Worm (Caenorhabditis elegans) whole organism, L4 larva: ENCODE measurements around the gene rnp-7.
A peak's percentile ranks its signal among the peaks of the same experiment; 100 is the strongest.

Experiments used
- F37D6.2 ChIP-seq: sonication (generic microtip); optimal IDR thresholded peaks from 2 replicates; lab custom pipeline; 2016; ENCODE audit warnings: mild to moderate bottlenecking, missing genetic modification characterization, missing compliant biosample characterization
- aha-1 ChIP-seq: fragments of 150-350 bp; peaks from one replicate; lab custom pipeline; 2014; ENCODE audit warnings: missing biosample characterization, missing genetic modification characterization
- arid-1 ChIP-seq: fragments of 200-800 bp; sonication (Bioruptor generic); conservative IDR thresholded peaks from 2 replicates; pipeline ENCODE4 v1.3.6; 2022; ENCODE audit warnings: missing genetic modification reagents, missing genetic modification characterization, missing compliant biosample characterization
- ceh-82 ChIP-seq: sonication (generic microtip); optimal IDR thresholded peaks from 2 replicates; lab custom pipeline; 2017; ENCODE audit warnings: missing biosample characterization, missing genetic modification characterization
- ces-1 ChIP-seq: fragments of 150-350 bp; sonication (generic microtip); optimal IDR thresholded peaks from 4 replicates; lab custom pipeline; 2014; ENCODE audit warnings: missing biosample characterization, missing genetic modification reagents, missing genetic modification characterization
- daf-16 ChIP-seq, 3 experiments: sonication (generic microtip); optimal IDR thresholded peaks; 2 replicates each; lab custom pipeline; 2016 to 2017; ENCODE audit warnings: missing genetic modification characterization in 3 of 3, missing genetic modification reagents in 3 of 3, mild to moderate bottlenecking in 2 of 3, missing compliant biosample characterization in 2 of 3, missing biosample characterization in 1 of 3, moderate library complexity in 1 of 3
- dmd-6 ChIP-seq: fragments of 200-800 bp; sonication (Bioruptor generic); IDR thresholded peaks from 2 replicates; pipeline ENCODE4 v1.3.6; 2022; ENCODE audit warnings: missing genetic modification reagents, missing genetic modification characterization, missing compliant biosample characterization
- dpl-1 ChIP-seq: fragments of 150-350 bp; optimal IDR thresholded peaks from 2 replicates; lab custom pipeline; 2014; ENCODE audit warnings: missing biosample characterization, missing genetic modification reagents, missing genetic modification characterization
- dve-1 ChIP-seq: sonication (generic microtip); optimal IDR thresholded peaks from 2 replicates; lab custom pipeline; 2017; ENCODE audit warnings: antibody characterized with exemption, mild to moderate bottlenecking, missing genetic modification characterization, missing compliant biosample characterization; ENCODE audit not compliant: insufficient read depth
- egl-27 ChIP-seq: sonication (generic microtip); optimal IDR thresholded peaks from 3 replicates; lab custom pipeline; 2017; ENCODE audit warnings: missing biosample characterization, missing genetic modification reagents, missing genetic modification characterization
- egl-43 ChIP-seq: fragments of 200-800 bp; sonication (Bioruptor generic); IDR thresholded peaks from 2 replicates; pipeline ENCODE4 v1.3.6; 2022; ENCODE audit warnings: missing genetic modification reagents, missing genetic modification characterization, missing compliant biosample characterization
- hlh-11 ChIP-seq: fragments of 200-800 bp; sonication (Bioruptor generic); optimal IDR thresholded peaks from 2 replicates; lab custom pipeline; 2018; ENCODE audit warnings: mild to moderate bottlenecking, missing genetic modification characterization, missing compliant biosample characterization
- hlh-30 ChIP-seq: sonication (generic microtip); optimal IDR thresholded peaks from 2 replicates; lab custom pipeline; 2017; ENCODE audit warnings: antibody characterized with exemption, mild to moderate bottlenecking, missing genetic modification characterization, missing compliant biosample characterization; ENCODE audit not compliant: insufficient read depth
- hmg-1.1 ChIP-seq: fragments of 200-800 bp; sonication (Bioruptor generic); IDR thresholded peaks from 2 replicates; pipeline ENCODE4 v1.3.6; 2022; ENCODE audit warnings: missing genetic modification reagents, missing genetic modification characterization, missing compliant biosample characterization
- lin-1 ChIP-seq: fragments of 200-800 bp; sonication (Bioruptor generic); IDR thresholded peaks from 2 replicates; pipeline ENCODE4 v1.3.6; 2022; ENCODE audit warnings: missing genetic modification reagents, missing genetic modification characterization, missing compliant biosample characterization
- lin-13 ChIP-seq: fragments of 150-350 bp; optimal IDR thresholded peaks from 2 replicates; lab custom pipeline; 2014; ENCODE audit warnings: missing biosample characterization, missing genetic modification reagents, missing genetic modification characterization
- lin-29 ChIP-seq: fragments of 200-800 bp; sonication (Bioruptor generic); IDR thresholded peaks from 2 replicates; pipeline ENCODE4 v1.3.6; 2022; ENCODE audit warnings: missing genetic modification reagents, missing genetic modification characterization, missing compliant biosample characterization
- lin-38 ChIP-seq: fragments of 200-800 bp; sonication (Bioruptor generic); IDR thresholded peaks from 2 replicates; pipeline ENCODE4 v1.3.6; 2022; ENCODE audit warnings: missing genetic modification reagents, missing genetic modification characterization, missing compliant biosample characterization
- lsy-2 ChIP-seq, 2 experiments: fragments of 150-350 bp in 1 of 2; sonication (generic microtip) in 1 of 2; optimal IDR thresholded peaks; 2 replicates each; lab custom pipeline; 2014 to 2017; ENCODE audit warnings: missing biosample characterization in 2 of 2, missing genetic modification characterization in 2 of 2
- mdl-1 ChIP-seq, 2 experiments: fragments of 150-350 bp in 1 of 2; sonication (generic microtip) in 1 of 2; optimal IDR thresholded peaks; 2 replicates each; lab custom pipeline; 2014 to 2017; ENCODE audit warnings: missing biosample characterization in 2 of 2, missing genetic modification characterization in 2 of 2
- mep-1 ChIP-seq: fragments of 150-350 bp; sonication (generic microtip); optimal IDR thresholded peaks from 3 replicates; lab custom pipeline; 2014; ENCODE audit warnings: missing biosample characterization, missing genetic modification characterization
- mes-2 ChIP-seq: sonication (generic microtip); optimal IDR thresholded peaks from 2 replicates; lab custom pipeline; 2016; ENCODE audit warnings: missing genotype, mild to moderate bottlenecking, missing genetic modification characterization, missing compliant biosample characterization; ENCODE audit not compliant: poor library complexity, severe bottlenecking
- mxl-3 ChIP-seq: fragments of 200-800 bp; sonication (Bioruptor generic); optimal IDR thresholded peaks from 2 replicates; lab custom pipeline; 2018; ENCODE audit warnings: mild to moderate bottlenecking, missing genetic modification characterization, missing compliant biosample characterization
- nhr-10 ChIP-seq: fragments of 150-350 bp; optimal IDR thresholded peaks from 2 replicates; lab custom pipeline; 2014; ENCODE audit warnings: missing biosample characterization, missing genetic modification characterization
- nhr-11 ChIP-seq: fragments of 150-350 bp; optimal IDR thresholded peaks from 2 replicates; lab custom pipeline; 2014; ENCODE audit warnings: missing biosample characterization, missing genetic modification characterization
- nhr-28 ChIP-seq: fragments of 150-350 bp; optimal IDR thresholded peaks from 2 replicates; lab custom pipeline; 2014; ENCODE audit warnings: missing biosample characterization, missing genetic modification characterization
- nhr-48 ChIP-seq: sonication (generic microtip); optimal IDR thresholded peaks from 2 replicates; lab custom pipeline; 2016; ENCODE audit warnings: mild to moderate bottlenecking, missing genetic modification characterization, missing compliant biosample characterization
- nhr-6 ChIP-seq: fragments of 150-350 bp; optimal IDR thresholded peaks from 2 replicates; lab custom pipeline; 2014; ENCODE audit warnings: missing biosample characterization, missing genetic modification characterization
- nhr-77 ChIP-seq: fragments of 150-350 bp; optimal IDR thresholded peaks from 2 replicates; lab custom pipeline; 2014; ENCODE audit warnings: missing biosample characterization, missing genetic modification characterization
- pqm-1 ChIP-seq: sonication (generic microtip); optimal IDR thresholded peaks from 2 replicates; lab custom pipeline; 2017; ENCODE audit warnings: missing biosample characterization, missing genetic modification characterization
- rbr-2 ChIP-seq: sonication (generic microtip); optimal IDR thresholded peaks from 2 replicates; lab custom pipeline; 2016; ENCODE audit warnings: missing genotype, missing genetic modification characterization, missing compliant biosample characterization
- sdz-12 ChIP-seq: fragments of 200-800 bp; sonication (Bioruptor generic); optimal IDR thresholded peaks from 2 replicates; lab custom pipeline; 2018; ENCODE audit warnings: mild to moderate bottlenecking, missing genetic modification characterization, missing compliant biosample characterization
- tag-97 ChIP-seq: fragments of 200-800 bp; sonication (Bioruptor generic); IDR thresholded peaks from 2 replicates; pipeline ENCODE4 v1.3.6; 2022; ENCODE audit warnings: missing genetic modification characterization, missing compliant biosample characterization
- tra-1 ChIP-seq: fragments of 200-800 bp; sonication (Bioruptor generic); IDR thresholded peaks from 2 replicates; pipeline ENCODE4 v1.3.6; 2022; ENCODE audit warnings: missing genetic modification reagents, missing genetic modification characterization, missing compliant biosample characterization
- vab-7 ChIP-seq: fragments of 200-800 bp; sonication (Bioruptor generic); IDR thresholded peaks from 2 replicates; pipeline ENCODE4 v1.3.6; 2022; ENCODE audit warnings: missing genetic modification reagents, missing genetic modification characterization, missing compliant biosample characterization
- zfp-3 ChIP-seq: fragments of 200-800 bp; sonication (Bioruptor generic); conservative IDR thresholded peaks from 2 replicates; pipeline ENCODE4 v1.3.6; 2022; ENCODE audit warnings: missing genetic modification reagents, missing genetic modification characterization, missing compliant biosample characterization
- ztf-7 ChIP-seq: fragments of 150-350 bp; optimal IDR thresholded peaks from 2 replicates; lab custom pipeline; 2014; ENCODE audit warnings: missing biosample characterization, missing genetic modification characterization

Gene rnp-7

ce11 chrIII:7116615-7117252, 44.2 kb downstream of the rnp-7 start:
- TF ChIP-seq mes-2 (tag; lab: Kevin White, UChicago) = peak; percentile 52
- TF ChIP-seq mep-1 = peak; percentile 79
- TF ChIP-seq hlh-11 = peak; percentile 81
- TF ChIP-seq F37D6.2 (tag; lab: Kevin White, UChicago) = no peak
- no peak for TF ChIP-seq sdz-12 (GFP tag; lab: Kevin White, UChicago)
- TF ChIP-seq rbr-2 (tag; lab: Kevin White, UChicago) = peak; percentile 34
- peak; percentile 77 for TF ChIP-seq dmd-6 (GFP tag; lab: Robert Waterston, UW)
- peak; percentile 74 for TF ChIP-seq mxl-3
- TF ChIP-seq egl-27 = no peak
- peak; percentile 94 for TF ChIP-seq hlh-30 (tag; lab: Kevin White, UChicago)
- no peak for TF ChIP-seq vab-7 (GFP tag; lab: Robert Waterston, UW)
- no peak for TF ChIP-seq lin-29 (GFP tag; lab: Robert Waterston, UW)
- TF ChIP-seq nhr-48 = peak; percentile 33
- no peak for TF ChIP-seq ceh-82 (tag; lab: Kevin White, UChicago)
- TF ChIP-seq lin-13 (GFP tag; lab: Kevin White, UChicago) = peak; percentile 4
- 0 out of 2 replicates have a peak, but pooled peaks have one; percentile 26 for TF ChIP-seq lin-1
- peak; percentile 90 for TF ChIP-seq dve-1 (tag; lab: Kevin White, UChicago)
- TF ChIP-seq dpl-1 (GFP tag; lab: Kevin White, UChicago) = peak; percentile 47
- TF ChIP-seq tag-97 = no peak
- peak; percentile 46; the same call in 1 of the 2 replicates for TF ChIP-seq tra-1 (GFP tag; lab: Robert Waterston, UW)
- TF ChIP-seq ztf-7 = peak; percentile 16
- TF ChIP-seq nhr-77 (tag; lab: Kevin White, UChicago) = peak; percentile 31
- TF ChIP-seq daf-16 (GFP tag; optimal IDR thresholded peaks at IDR 0.05; lab: Kevin White, UChicago) = no peak
- peak; percentile 67 for TF ChIP-seq daf-16 (tag; optimal IDR thresholded peaks at IDR 0.05; lab: Kevin White, UChicago)
- peak; percentile 91 for TF ChIP-seq aha-1
- TF ChIP-seq lin-38 = peak; percentile 22
- TF ChIP-seq nhr-11 (tag; lab: Kevin White, UChicago) = peak; percentile 9
- peak; percentile 17 for TF ChIP-seq nhr-6
- TF ChIP-seq lsy-2 (tag; optimal IDR thresholded peaks at IDR 0.05; lab: Kevin White, UChicago) = peak; percentile 50 to 80
- TF ChIP-seq mdl-1 (tag; optimal IDR thresholded peaks at IDR 0.05; lab: Kevin White, UChicago) = peak; percentile 46 to 71
- peak; percentile 88 for TF ChIP-seq nhr-10 (tag; lab: Kevin White, UChicago)
- 0 out of 2 replicates have a peak, but pooled peaks have one; percentile 28 for TF ChIP-seq arid-1 (GFP tag; lab: Robert Waterston, UW)
- peak; percentile 69 for TF ChIP-seq pqm-1
- 0 out of 2 replicates have a peak, but pooled peaks have one; percentile 13 for TF ChIP-seq zfp-3 (GFP tag; lab: Robert Waterston, UW)
- TF ChIP-seq hmg-1.1 (GFP tag; lab: Robert Waterston, UW) = peak; percentile 61
- TF ChIP-seq nhr-28 = peak; percentile 87
- TF ChIP-seq, all 104 proteins: peak for 28

ce11 chrIII:7114952-7115488, 45.9 kb downstream of the rnp-7 start, which contains the start of gene nhr-10:
Gene nhr-10 (minus strand): TSS chrIII:7115438.
- TF ChIP-seq aha-1 (no peak), nhr-11 (tag; lab: Kevin White, UChicago) (peak; percentile 34), egl-43 (GFP tag; lab: Robert Waterston, UW) (0 out of 2 replicates have a peak, but pooled peaks have one; percentile 45), lsy-2 (tag; optimal IDR thresholded peaks at IDR 0.05; lab: Kevin White, UChicago) (peak in 1 of 2 experiments; percentile 44), ces-1 (GFP tag; lab: Kevin White, UChicago) (peak; percentile 7)
